Fruit fly (Drosophila melanogaster): Measurements from ENCODE around the gene CG3638.

Gene CG3638

DNA sequence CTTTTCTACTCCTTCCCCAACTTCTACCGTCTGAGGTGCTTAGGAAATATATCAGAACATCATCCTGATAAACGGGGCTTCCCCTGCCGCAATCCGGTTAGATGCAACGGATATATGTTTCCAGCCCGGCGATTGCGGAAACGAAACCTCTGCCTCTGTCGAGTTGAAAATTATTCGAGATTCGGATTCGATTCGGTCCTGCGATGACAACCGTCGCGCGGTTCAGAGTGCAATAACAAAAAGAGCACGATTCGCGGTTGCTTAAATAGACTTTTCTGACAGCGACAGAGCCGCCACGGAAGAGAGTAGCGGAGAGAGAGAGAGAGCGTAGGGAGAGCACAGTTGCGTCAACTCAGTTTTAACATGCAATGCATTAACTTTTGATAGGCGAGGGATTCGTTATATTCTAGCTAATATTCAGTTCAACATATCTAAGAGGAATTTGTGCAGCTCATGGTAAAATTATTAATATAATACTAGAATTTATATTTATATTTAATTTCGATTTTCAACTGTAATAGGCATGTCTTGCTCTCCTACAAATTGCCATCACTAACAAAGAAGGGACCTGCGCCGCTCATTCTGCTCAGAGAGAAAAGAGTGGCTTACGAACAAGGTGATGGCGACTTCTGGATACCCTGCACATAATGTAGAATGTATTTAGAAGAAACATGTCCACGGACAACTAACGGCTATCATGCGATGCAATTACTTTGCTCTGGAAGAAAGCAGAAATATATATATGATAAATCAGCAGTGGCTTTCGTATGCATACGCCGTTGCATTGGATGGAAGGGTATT lies 1.5 kb downstream of the CG3638 start (continued):
- no peak for TF ChIP-seq zf30C (GFP tag; optimal IDR thresholded peaks at IDR 0.05)
- peak; percentile 33 for TF ChIP-seq Deaf1 (tag; optimal IDR thresholded peaks at IDR 0.05)
- TF ChIP-seq Dref (GFP tag; IDR thresholded peaks at IDR 0.05) = no peak
- peak; percentile 82 for TF ChIP-seq CG9609 (GFP tag; optimal IDR thresholded peaks at IDR 0.05)
- 0 out of 2 replicates have a peak, but pooled peaks have one; percentile 22 for TF ChIP-seq bowl (GFP tag; IDR thresholded peaks at IDR 0.05)
- peak; percentile 90 for TF ChIP-seq Xrp1 (GFP tag; IDR thresholded peaks at IDR 0.05)
- peak; percentile 68 for TF ChIP-seq fd64A (GFP tag; optimal IDR thresholded peaks at IDR 0.05)
- peak; percentile 87 for TF ChIP-seq Drgx (GFP tag; IDR thresholded peaks at IDR 0.05)
- TF ChIP-seq tap (tag; optimal IDR thresholded peaks at IDR 0.05) = peak; percentile 81
- no peak for TF ChIP-seq CG31388 (GFP tag; optimal IDR thresholded peaks at IDR 0.05)
- peak; percentile 85 for TF ChIP-seq CG18599 (GFP tag; optimal IDR thresholded peaks at IDR 0.05)
- TF ChIP-seq CG3726 (GFP tag; IDR thresholded peaks at IDR 0.05) = peak; percentile 77; the same call in 2 of the 3 replicates
- no peak for TF ChIP-seq Neu2 (GFP tag; optimal IDR thresholded peaks at IDR 0.05; ENCODE audit: borderline replicate concordance)
- TF ChIP-seq CG11504 (tag; optimal IDR thresholded peaks at IDR 0.05) = peak; percentile 86
- peak; percentile 61 to 82 for TF ChIP-seq Hr51 (GFP tag; optimal IDR thresholded peaks at IDR 0.05)
- TF ChIP-seq ATbp (GFP tag; optimal IDR thresholded peaks at IDR 0.05) = peak; percentile 79
- 0 out of 2 replicates have a peak, but pooled peaks have one; percentile 48 for TF ChIP-seq CG10321 (GFP tag; IDR thresholded peaks at IDR 0.05)
- TF ChIP-seq BtbVII (GFP tag; optimal IDR thresholded peaks at IDR 0.05) = peak; percentile 79
- TF ChIP-seq H15 (GFP tag; IDR thresholded peaks at IDR 0.05) = peak; percentile 71; the same call in 2 of the 3 replicates
- TF ChIP-seq CG10979 (tag; optimal IDR thresholded peaks at IDR 0.05) = peak; percentile 84
- TF ChIP-seq repo (GFP tag; optimal IDR thresholded peaks at IDR 0.05) = no peak
- TF ChIP-seq CG13296 (GFP tag; optimal IDR thresholded peaks at IDR 0.05) = peak; percentile 57
- peak; percentile 72 for TF ChIP-seq CG12659 (GFP tag; optimal IDR thresholded peaks at IDR 0.05)
- TF ChIP-seq CG8478 (optimal IDR thresholded peaks at IDR 0.05) = no peak
- TF ChIP-seq CG11456 (GFP tag; IDR thresholded peaks at IDR 0.05) = peak; percentile 83
- peak; percentile 72 for TF ChIP-seq caup (GFP tag; optimal IDR thresholded peaks at IDR 0.05; ENCODE audit: severe bottlenecking)
- TF ChIP-seq CG16779 (GFP tag; IDR thresholded peaks at IDR 0.05) = no peak
- TF ChIP-seq CG10267 (tag; optimal IDR thresholded peaks at IDR 0.05) = peak; percentile 79
- TF ChIP-seq tll (GFP tag; optimal IDR thresholded peaks at IDR 0.05) = peak in 1 of 2 experiments; percentile 50
- no peak for TF ChIP-seq CG34376 (GFP tag; optimal IDR thresholded peaks at IDR 0.05)
- peak; percentile 47 for TF ChIP-seq MTF-1 (GFP tag; optimal IDR thresholded peaks at IDR 0.05; ENCODE audit: borderline replicate concordance)
- peak; percentile 65 for TF ChIP-seq zfh2 (GFP tag; optimal IDR thresholded peaks at IDR 0.05)
- TF ChIP-seq pho (GFP tag; optimal IDR thresholded peaks at IDR 0.05) = peak; percentile 59
- peak in 1 of 2 experiments; percentile 69 for TF ChIP-seq Eip74EF (GFP tag; optimal IDR thresholded peaks at IDR 0.05)
- peak; percentile 76 for TF ChIP-seq CG33557 (GFP tag; optimal IDR thresholded peaks at IDR 0.05)
- TF ChIP-seq hbn (GFP tag; IDR thresholded peaks at IDR 0.05; ENCODE audit: partially characterized antibody) = peak; percentile 52; the same call in 1 of the 2 replicates
- peak; percentile 48 for TF ChIP-seq Camta (GFP tag; optimal IDR thresholded peaks at IDR 0.05)
- TF ChIP-seq ato (GFP tag; IDR thresholded peaks at IDR 0.05; ENCODE audit: partially characterized antibody) = no peak
- no peak for TF ChIP-seq corto (GFP tag; optimal IDR thresholded peaks at IDR 0.05)
- peak; percentile 89 for TF ChIP-seq Awh (GFP tag; IDR thresholded peaks at IDR 0.05)
- TF ChIP-seq odd (GFP tag; optimal IDR thresholded peaks at IDR 0.05) = peak; percentile 28
- peak; percentile 48 for TF ChIP-seq Lhr (GFP tag; optimal IDR thresholded peaks at IDR 0.05)
- no peak for TF ChIP-seq sc (optimal IDR thresholded peaks at IDR 0.05)
- peak; percentile 73 for TF ChIP-seq sc (GFP tag; optimal IDR thresholded peaks at IDR 0.05)
- peak; percentile 80 for TF ChIP-seq CG4404 (GFP tag; IDR thresholded peaks at IDR 0.05)
- TF ChIP-seq TFAM (GFP tag; optimal IDR thresholded peaks at IDR 0.05) = peak; percentile 30
- TF ChIP-seq Dek (tag; optimal IDR thresholded peaks at IDR 0.05) = peak; percentile 79

Measured in whole organism, embryonic.